Worm (Caenorhabditis elegans) whole organism, mixed stage, embryonic: ENCODE data around the gene ttx-3.

Experiments used
- blmp-1 ChIP-seq: fragments of 150-350 bp; optimal IDR thresholded peaks from 2 replicates; lab custom pipeline; 2014; ENCODE audit warnings: missing biosample characterization, missing genetic modification characterization
- tbx-8 ChIP-seq: fragments of 200-800 bp; sonication (Bioruptor generic); optimal IDR thresholded peaks from 2 replicates; lab custom pipeline; 2018; ENCODE audit warnings: mild to moderate bottlenecking, missing genetic modification characterization, moderate library complexity, missing compliant biosample characterization

- TF ChIP-seq blmp-1 (tag; lab: Kevin White, UChicago): no peak
- TF ChIP-seq tbx-8 (GFP tag; lab: Kevin White, UChicago): no peak
Observed at ce11 chrX:11752289-11752688, 16.9 kb downstream of the ttx-3 start.
